Worm (Caenorhabditis elegans): ENCODE measurements around the gene Y53F4B.5.

DNA sequence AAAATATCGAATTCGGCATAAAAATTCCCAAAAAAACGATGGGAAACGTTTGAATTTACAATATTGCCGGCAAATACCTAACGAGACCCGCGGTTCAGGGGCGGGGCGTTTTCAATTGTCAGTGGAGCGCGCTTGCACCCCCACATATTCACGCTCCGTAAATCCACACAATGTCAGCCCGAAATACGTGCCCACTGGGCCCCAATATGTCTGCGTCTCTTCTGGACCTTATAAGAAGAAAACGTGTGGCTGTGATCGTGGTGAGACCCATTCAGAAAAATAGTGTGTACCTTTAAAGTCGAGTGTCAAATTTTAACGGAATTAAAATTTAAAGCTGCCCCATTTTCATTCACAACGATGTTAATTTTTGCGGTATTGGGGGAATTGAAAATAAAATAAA, 20.7 kb upstream of the Y53F4B.5 start:
- TF ChIP-seq him-1 (tag; optimal IDR thresholded peaks at IDR 0.05): no peak
- TF ChIP-seq dao-5 (tag; optimal IDR thresholded peaks at IDR 0.05): no peak
